Worm (Caenorhabditis elegans): Measurements from ENCODE around the gene C29F7.3.

- TF ChIP-seq him-1 (tag; optimal IDR thresholded peaks at IDR 0.05) (no peak), W03F9.2 (tag; optimal IDR thresholded peaks at IDR 0.05) (no peak), dao-5 (tag; optimal IDR thresholded peaks at IDR 0.05) (no peak)
These were observed 42.9 kb downstream of the C29F7.3 start, which contains the start of the genes C49F8.14 and gem-1 for ce11 chrX:13376851-13377250.

Data from whole organism, L4/young adult.